Fruit fly (Drosophila melanogaster): ENCODE measurements around the gene CG10333.

DNA sequence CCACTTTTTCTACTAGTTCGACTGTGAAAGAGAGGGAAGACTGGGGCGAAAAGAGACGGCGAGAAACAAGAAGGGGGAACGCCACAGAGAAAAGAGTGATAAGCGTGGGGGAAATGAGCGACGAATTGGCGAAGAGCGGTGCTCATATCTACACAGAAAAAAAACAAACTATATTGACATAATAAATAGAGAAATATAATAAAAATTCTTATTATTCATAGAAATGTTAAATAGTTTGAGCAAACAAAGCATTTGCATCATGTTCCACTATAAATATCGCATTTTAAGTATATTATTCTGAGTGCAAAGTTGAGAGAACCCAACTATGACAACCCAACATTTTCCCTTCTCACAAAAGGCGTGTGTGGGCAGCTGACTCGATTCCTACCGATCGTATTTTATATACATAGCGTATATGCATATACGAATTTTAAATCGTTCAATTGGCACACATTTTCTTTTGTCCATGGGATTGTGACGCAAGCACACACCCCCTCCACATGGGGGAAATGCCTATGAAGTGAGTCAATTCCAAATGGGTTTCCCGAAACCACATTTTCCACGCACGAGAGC is 48.6 kb upstream of the CG10333 start:
- TF ChIP-seq CTCF (optimal IDR thresholded peaks at IDR 0.05) (no peak), CG8478 (optimal IDR thresholded peaks at IDR 0.05) (no peak)

Data from S2 (cell line).